Worm (Caenorhabditis elegans): ENCODE measurements around the gene dyla-1.

- no peak for TF ChIP-seq snpc-4 (GFP tag; optimal IDR thresholded peaks at IDR 0.05)
- no peak for TF ChIP-seq snpc-4 (tag; optimal IDR thresholded peaks at IDR 0.05)
- no peak for TF ChIP-seq snpc-1.3 (tag; optimal IDR thresholded peaks at IDR 0.05; ENCODE audit: insufficient read depth)
- no peak for TF ChIP-seq mcd-1 (GFP tag; IDR thresholded peaks at IDR 0.05)
- no peak for TF ChIP-seq hrde-1 (tag; optimal IDR thresholded peaks at IDR 0.05; ENCODE audit: borderline replicate concordance)
Measured at ce11 chrX:16826500-16826899, 14.3 kb upstream of the dyla-1 start.
